Worm (Caenorhabditis elegans) whole organism, L1 larva: Measurements from ENCODE around the gene EGAP1.5.
A peak's percentile ranks its signal among the peaks of the same experiment; 100 is the strongest.

ENCODE experiments used
- C34B4.2 ChIP-seq: sonication (generic microtip); optimal IDR thresholded peaks from 2 replicates; lab custom pipeline; 2017; ENCODE audit warnings: mild to moderate bottlenecking, missing genetic modification characterization, missing compliant biosample characterization
- F16B12.6 ChIP-seq: fragments of 150-350 bp; optimal IDR thresholded peaks from 2 replicates; lab custom pipeline; 2014; ENCODE audit warnings: missing biosample characterization, missing genetic modification characterization
- aha-1 ChIP-seq: fragments of 150-350 bp; optimal IDR thresholded peaks from 2 replicates; lab custom pipeline; 2014; ENCODE audit warnings: missing biosample characterization, missing genetic modification characterization
- blmp-1 ChIP-seq: fragments of 150-350 bp; optimal IDR thresholded peaks from 2 replicates; lab custom pipeline; 2014; ENCODE audit warnings: missing biosample characterization, missing genetic modification characterization
- ceh-82 ChIP-seq, 3 experiments: fragments of 150-350 bp in 1 of 3; sonication (generic microtip) in 2 of 3; optimal IDR thresholded peaks; 2 replicates each; lab custom pipeline; 2014 to 2017; ENCODE audit warnings: missing biosample characterization in 3 of 3, missing genetic modification characterization in 3 of 3
- ceh-88 ChIP-seq: fragments of 200-800 bp; sonication (Bioruptor generic); IDR thresholded peaks from 2 replicates; pipeline ENCODE4 v1.3.6; 2022; ENCODE audit warnings: missing genetic modification characterization, missing compliant biosample characterization
- efl-3 ChIP-seq: fragments of 200-800 bp; sonication (Bioruptor generic); optimal IDR thresholded peaks from 2 replicates; lab custom pipeline; 2018; ENCODE audit warnings: mild to moderate bottlenecking, missing genetic modification characterization, missing compliant biosample characterization
- elt-2 ChIP-seq: sonication (generic microtip); optimal IDR thresholded peaks from 2 replicates; lab custom pipeline; 2016; ENCODE audit warnings: missing genetic modification characterization, mild to moderate bottlenecking, inconsistent platforms, missing compliant biosample characterization, missing genetic modification reagents
- elt-3 ChIP-seq, 6 experiments: fragments of 150-350 bp in 1 of 6; sonication (generic microtip); optimal IDR thresholded peaks; 2 replicates each; lab custom pipeline; 2017 to 2018; ENCODE audit warnings: missing biosample characterization in 6 of 6, missing genetic modification characterization in 6 of 6, inconsistent platforms in 1 of 6
- ets-5 ChIP-seq: fragments of 200-800 bp; sonication (Bioruptor generic); IDR thresholded peaks from 2 replicates; pipeline ENCODE4 v1.3.6; 2022; ENCODE audit warnings: missing genetic modification characterization, missing compliant biosample characterization
- fkh-10 ChIP-seq: sonication (generic microtip); optimal IDR thresholded peaks from 2 replicates; lab custom pipeline; 2017; ENCODE audit warnings: missing biosample characterization, missing genetic modification reagents, missing genetic modification characterization
- jun-1 ChIP-seq: fragments of 150-350 bp; optimal IDR thresholded peaks from 2 replicates; lab custom pipeline; 2014; ENCODE audit warnings: missing biosample characterization, missing genetic modification reagents, missing genetic modification characterization
- lin-14 ChIP-seq: fragments of 200-800 bp; sonication (Bioruptor generic); optimal IDR thresholded peaks from 2 replicates; lab custom pipeline; 2018; ENCODE audit warnings: mild to moderate bottlenecking, missing genetic modification characterization, moderate library complexity, missing compliant biosample characterization
- mep-1 ChIP-seq: fragments of 150-350 bp; optimal IDR thresholded peaks from 2 replicates; lab custom pipeline; 2014; ENCODE audit warnings: missing biosample characterization, missing genetic modification characterization
- nhr-12 ChIP-seq: sonication (generic microtip); optimal IDR thresholded peaks from 2 replicates; lab custom pipeline; 2017; ENCODE audit warnings: missing biosample characterization, missing genetic modification characterization
- nhr-90 ChIP-seq: sonication (generic microtip); optimal IDR thresholded peaks from 2 replicates; lab custom pipeline; 2016; ENCODE audit warnings: mild to moderate bottlenecking, missing genetic modification characterization, missing compliant biosample characterization; ENCODE audit not compliant: poor library complexity
- pax-3 ChIP-seq: fragments of 200-800 bp; sonication (Bioruptor generic); optimal IDR thresholded peaks from 2 replicates; lab custom pipeline; 2018; ENCODE audit warnings: mild to moderate bottlenecking, missing genetic modification characterization, moderate library complexity, missing compliant biosample characterization
- tbx-2 ChIP-seq: sonication (generic microtip); optimal IDR thresholded peaks from 2 replicates; lab custom pipeline; 2016; ENCODE audit warnings: missing genetic modification characterization, missing compliant biosample characterization
- unc-98 ChIP-seq: fragments of 200-800 bp; sonication (Bioruptor generic); IDR thresholded peaks from 2 replicates; pipeline ENCODE4 v1.3.6; 2022; ENCODE audit warnings: missing genetic modification characterization, missing compliant biosample characterization
- xbp-1 ChIP-seq: sonication (generic microtip); optimal IDR thresholded peaks from 2 replicates; lab custom pipeline; 2016; ENCODE audit warnings: missing genetic modification characterization, missing compliant biosample characterization

The EGAP1.5 gene

ce11 chrIII:5981407-5981806 is 49.9 kb downstream of the EGAP1.5 start:
- TF ChIP-seq elt-3 (tag; optimal IDR thresholded peaks at IDR 0.05; lab: Kevin White, UChicago), result peak in 2 of 6 experiments; percentile 18 to 31
- peak; percentile 41 for TF ChIP-seq blmp-1 (tag; lab: Kevin White, UChicago)
- no peak for TF ChIP-seq xbp-1 (tag; lab: Kevin White, UChicago)
- peak; percentile 60 for TF ChIP-seq lin-14
- no peak for TF ChIP-seq ceh-82 (tag; optimal IDR thresholded peaks at IDR 0.05; lab: Kevin White, UChicago)
- TF ChIP-seq elt-2, result peak; percentile 78
- peak; percentile 22 for TF ChIP-seq jun-1
- TF ChIP-seq pax-3, result no peak
- TF ChIP-seq, all 84 proteins: peak for 5

ce11 chrIII:5982026-5982425 is 50.5 kb downstream of the EGAP1.5 start, which contains the start of gene frm-2:
TSS of gene frm-2 (minus strand) at chrIII:5982126.
- TF ChIP-seq ets-5, result no peak
- TF ChIP-seq tbx-2 (tag; lab: Kevin White, UChicago), result no peak
- TF ChIP-seq aha-1 (tag; lab: Kevin White, UChicago), result no peak
- TF ChIP-seq nhr-12 (tag; lab: Kevin White, UChicago), result no peak
- TF ChIP-seq F16B12.6 (tag; lab: Kevin White, UChicago), result no peak
- no peak for TF ChIP-seq C34B4.2 (tag; lab: Kevin White, UChicago)
- no peak for TF ChIP-seq lin-14
- TF ChIP-seq ceh-88 (GFP tag; lab: Robert Waterston, UW), result no peak
- no peak for TF ChIP-seq nhr-90 (tag; lab: Kevin White, UChicago)
- TF ChIP-seq pax-3, result no peak
- TF ChIP-seq efl-3 (GFP tag; lab: Kevin White, UChicago), result no peak
- no peak for TF ChIP-seq fkh-10 (GFP tag; lab: Kevin White, UChicago)
- TF ChIP-seq unc-98 (GFP tag; lab: Robert Waterston, UW), result no peak
- TF ChIP-seq mep-1, result no peak
